Worm (Caenorhabditis elegans) whole organism, L1 larva: Measurements from ENCODE around the gene F59A1.13.

Experiments used
- ceh-8 ChIP-seq: fragments of 200-800 bp; sonication (Bioruptor generic); optimal IDR thresholded peaks from 2 replicates; lab custom pipeline; 2018; ENCODE audit warnings: mild to moderate bottlenecking, missing genetic modification characterization, moderate library complexity, missing compliant biosample characterization
- ces-1 ChIP-seq: fragments of 150-350 bp; optimal IDR thresholded peaks from 2 replicates; lab custom pipeline; 2014; ENCODE audit warnings: missing biosample characterization, missing genetic modification reagents, missing genetic modification characterization
- ets-5 ChIP-seq: fragments of 200-800 bp; sonication (Bioruptor generic); IDR thresholded peaks from 2 replicates; pipeline ENCODE4 v1.3.6; 2022; ENCODE audit warnings: missing genetic modification characterization, missing compliant biosample characterization
- grh-1 ChIP-seq: fragments of 200-800 bp; sonication (Bioruptor generic); IDR thresholded peaks from 2 replicates; pipeline ENCODE4 v1.3.6; 2022; ENCODE audit warnings: missing genetic modification reagents, missing genetic modification characterization, missing compliant biosample characterization
- lin-35 ChIP-seq, 2 experiments: fragments of 150-350 bp; optimal IDR thresholded peaks; 2 replicates each; lab custom pipeline; 2014; ENCODE audit warnings: missing biosample characterization in 2 of 2, missing genetic modification characterization in 2 of 2, missing genetic modification reagents in 2 of 2
- nhr-11 ChIP-seq: fragments of 150-350 bp; optimal IDR thresholded peaks from 2 replicates; lab custom pipeline; 2014; ENCODE audit warnings: missing biosample characterization, missing genetic modification characterization
- nhr-19 ChIP-seq: fragments of 200-800 bp; sonication (Bioruptor generic); conservative IDR thresholded peaks from 2 replicates; pipeline ENCODE4 v1.3.6; 2022; ENCODE audit warnings: missing genetic modification characterization, missing compliant biosample characterization
- nhr-77 ChIP-seq: fragments of 150-350 bp; optimal IDR thresholded peaks from 2 replicates; lab custom pipeline; 2014; ENCODE audit warnings: missing biosample characterization, missing genetic modification characterization
- nhr-84 ChIP-seq: sonication (generic microtip); optimal IDR thresholded peaks from 2 replicates; lab custom pipeline; 2017; ENCODE audit warnings: missing biosample characterization, missing genetic modification characterization
- ztf-11 ChIP-seq, 2 experiments: sonication (generic microtip); optimal IDR thresholded peaks; 2 replicates each; lab custom pipeline; 2016 to 2017; ENCODE audit warnings: missing genetic modification characterization in 2 of 2, missing biosample characterization in 1 of 2, missing compliant biosample characterization in 1 of 2

DNA sequence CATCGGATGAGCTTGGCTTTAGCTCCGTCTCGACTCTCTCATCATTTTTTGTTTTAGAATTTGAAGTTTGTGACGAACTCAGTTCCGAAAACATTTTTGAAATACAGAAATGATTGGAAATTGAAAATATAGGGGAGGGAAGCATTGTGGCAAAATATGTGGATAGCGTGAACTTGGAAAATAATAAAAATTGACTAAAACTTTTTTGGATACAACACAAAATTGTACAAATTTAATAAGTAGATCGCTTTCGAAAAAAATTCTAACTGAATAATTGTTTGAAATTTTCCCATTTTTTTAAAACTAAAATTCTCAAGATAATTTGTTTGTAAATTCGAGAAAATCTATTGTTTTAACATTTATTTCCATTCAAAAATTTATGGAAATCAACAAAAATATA, 7.1 kb downstream of the F59A1.13 start, which contains the start of gene F59A1.15:
- TF ChIP-seq nhr-84 (tag; lab: Kevin White, UChicago): no peak
- TF ChIP-seq lin-35 (GFP tag; optimal IDR thresholded peaks at IDR 0.05; lab: Kevin White, UChicago): no peak
- no peak for TF ChIP-seq ces-1 (GFP tag; lab: Kevin White, UChicago)
- no peak for TF ChIP-seq nhr-77 (tag; lab: Kevin White, UChicago)
- no peak for TF ChIP-seq ets-5 (GFP tag; lab: Robert Waterston, UW)
- no peak for TF ChIP-seq nhr-11 (tag; lab: Kevin White, UChicago)
- no peak for TF ChIP-seq nhr-19 (GFP tag; lab: Robert Waterston, UW)
- TF ChIP-seq grh-1 (GFP tag; lab: Robert Waterston, UW): no peak
- no peak for TF ChIP-seq ztf-11 (tag; optimal IDR thresholded peaks at IDR 0.05; lab: Kevin White, UChicago)
- TF ChIP-seq ceh-8: no peak
